Fruit fly (Drosophila melanogaster) whole organism, embryonic: ENCODE measurements around the gene ClC-a.

Experiments used
- B-H2 ChIP-seq: fragments of 200-800 bp; sonication (Bioruptor generic); optimal IDR thresholded peaks from 2 replicates; lab custom pipeline; 2018; ENCODE audit warnings: missing biosample characterization, mild to moderate bottlenecking, missing genetic modification characterization
- CG12236 ChIP-seq: fragments of 200-800 bp; sonication (Bioruptor generic); optimal IDR thresholded peaks from 2 replicates; lab custom pipeline; 2016; ENCODE audit warnings: missing biosample characterization, missing genetic modification characterization
- CG14014 ChIP-seq: fragments of 200-800 bp; sonication (Bioruptor generic); IDR thresholded peaks from 2 replicates; pipeline ENCODE4 v1.3.6; 2022; ENCODE audit warnings: missing biosample characterization, missing genetic modification characterization
- CG15514 ChIP-seq: fragments of 200-800 bp; sonication (Bioruptor generic); optimal IDR thresholded peaks from 3 replicates; lab custom pipeline; 2017; ENCODE audit warnings: missing biosample characterization, missing genetic modification characterization, mild to moderate bottlenecking, moderate library complexity, missing genetic modification reagents
- CG18262 ChIP-seq: fragments of 200-800 bp; optimal IDR thresholded peaks from 3 replicates; lab custom pipeline; 2019; ENCODE audit warnings: missing biosample characterization, mild to moderate bottlenecking, missing genetic modification characterization, moderate library complexity
- CG2120 ChIP-seq: fragments of 200-800 bp; sonication (Bioruptor generic); optimal IDR thresholded peaks from 3 replicates; lab custom pipeline; 2016; ENCODE audit warnings: missing biosample characterization, missing genetic modification characterization
- CG2889 ChIP-seq: fragments of 200-800 bp; sonication (Bioruptor generic); IDR thresholded peaks from 3 replicates; pipeline ENCODE4 v1.3.6; 2022; ENCODE audit warnings: missing biosample characterization, missing genetic modification characterization
- CG32772 ChIP-seq: fragments of 200-800 bp; sonication (Bioruptor generic); IDR thresholded peaks from 2 replicates; pipeline ENCODE4 v1.3.6; 2022; ENCODE audit warnings: missing biosample characterization, missing genetic modification characterization
- CG33213 ChIP-seq: fragments of 200-800 bp; sonication (Bioruptor generic); optimal IDR thresholded peaks from 3 replicates; lab custom pipeline; 2016; ENCODE audit warnings: missing biosample characterization, missing genetic modification characterization
- CG42726 ChIP-seq: fragments of 200-800 bp; sonication (Bioruptor generic); IDR thresholded peaks from 2 replicates; pipeline ENCODE4 v1.3.6; 2022; ENCODE audit warnings: missing biosample characterization, missing genetic modification characterization; ENCODE audit not compliant: partially characterized antibody
- CG6254 ChIP-seq: fragments of 200-800 bp; sonication (Bioruptor generic); optimal IDR thresholded peaks from 3 replicates; lab custom pipeline; 2017; ENCODE audit warnings: mild to moderate bottlenecking, missing biosample characterization, missing genetic modification reagents, missing genetic modification characterization
- CG6654 ChIP-seq: fragments of 200-800 bp; sonication (Bioruptor generic); optimal IDR thresholded peaks from 2 replicates; lab custom pipeline; 2017; ENCODE audit warnings: missing biosample characterization, mild to moderate bottlenecking, missing genetic modification characterization
- CG7928 ChIP-seq: fragments of 200-800 bp; sonication (Bioruptor generic); optimal IDR thresholded peaks from 2 replicates; lab custom pipeline; 2017; ENCODE audit warnings: missing biosample characterization, mild to moderate bottlenecking, missing genetic modification characterization
- CG8281 ChIP-seq: fragments of 200-800 bp; sonication (Bioruptor generic); optimal IDR thresholded peaks from 2 replicates; lab custom pipeline; 2018; ENCODE audit warnings: missing biosample characterization, mild to moderate bottlenecking, missing genetic modification characterization, moderate library complexity
- CG8388 ChIP-seq: fragments of 200-800 bp; sonication (Bioruptor generic); optimal IDR thresholded peaks from 2 replicates; lab custom pipeline; 2019; ENCODE audit warnings: missing biosample characterization, mild to moderate bottlenecking, missing genetic modification characterization, moderate library complexity
- CG8478 ChIP-seq: fragments of >200 bp; optimal IDR thresholded peaks from 2 replicates; lab custom pipeline; 2018
- CoRest ChIP-seq: fragments of 200-800 bp; sonication (Bioruptor generic); optimal IDR thresholded peaks from 3 replicates; lab custom pipeline; 2018; ENCODE audit warnings: missing biosample characterization, mild to moderate bottlenecking, missing genetic modification characterization, moderate library complexity
- Doc3 ChIP-seq: fragments of 200-800 bp; sonication (Bioruptor generic); IDR thresholded peaks from 3 replicates; pipeline ENCODE4 v1.3.6; 2022; ENCODE audit warnings: missing biosample characterization, missing genetic modification characterization; ENCODE audit not compliant: partially characterized antibody
- Hr3 ChIP-seq: fragments of 200-800 bp; sonication (Bioruptor generic); optimal IDR thresholded peaks from 3 replicates; lab custom pipeline; 2016; ENCODE audit warnings: missing biosample characterization, missing genetic modification characterization
- MBD-R2 ChIP-seq: fragments of 200-800 bp; sonication (Bioruptor generic); IDR thresholded peaks from 2 replicates; pipeline ENCODE4 v1.3.6; 2022; ENCODE audit warnings: missing biosample characterization, missing genetic modification characterization
- Myb ChIP-seq: fragments of 200-800 bp; sonication (Bioruptor generic); optimal IDR thresholded peaks from 2 replicates; lab custom pipeline; 2016; ENCODE audit warnings: missing biosample characterization, missing genetic modification characterization
- Rfx ChIP-seq: fragments of 200-800 bp; sonication (Bioruptor generic); IDR thresholded peaks from 2 replicates; pipeline ENCODE4 v1.3.6; 2022; ENCODE audit warnings: missing biosample characterization, missing genetic modification characterization
- Scr ChIP-seq: fragments of 200-800 bp; sonication (Bioruptor generic); IDR thresholded peaks from 2 replicates; pipeline ENCODE4 v1.3.6; 2022; ENCODE audit warnings: missing biosample characterization, missing genetic modification characterization; ENCODE audit not compliant: partially characterized antibody
- Sry-δ ChIP-seq: fragments of 200-800 bp; sonication (Bioruptor generic); optimal IDR thresholded peaks from 2 replicates; lab custom pipeline; 2016; ENCODE audit warnings: missing biosample characterization, missing genetic modification characterization
- Stat92E ChIP-seq, 3 experiments: fragments of >200 bp in 2 of 3; fragments of 200-800 bp in 1 of 3; sonication (Bioruptor generic) in 1 of 3; optimal IDR thresholded peaks; 2 replicates each; lab custom pipeline; 2017 to 2019; ENCODE audit warnings: missing biosample characterization in 3 of 3, missing genetic modification characterization in 3 of 3, mild to moderate bottlenecking in 1 of 3, moderate library complexity in 1 of 3
- ap ChIP-seq: fragments of 200-800 bp; sonication (Bioruptor generic); IDR thresholded peaks from 2 replicates; pipeline ENCODE4 v1.3.6; 2022; ENCODE audit warnings: missing biosample characterization, missing genetic modification characterization
- chm ChIP-seq: fragments of 200-800 bp; sonication (Bioruptor generic); IDR thresholded peaks from 2 replicates; pipeline ENCODE4 v1.3.6; 2022; ENCODE audit warnings: missing biosample characterization, missing genetic modification characterization
- ci ChIP-seq: fragments of 200-800 bp; sonication (Bioruptor generic); IDR thresholded peaks from 3 replicates; pipeline ENCODE4 v1.3.6; 2022; ENCODE audit warnings: missing biosample characterization, missing genetic modification characterization
- crp ChIP-seq, 2 experiments: fragments of 200-800 bp; sonication (Bioruptor generic); optimal IDR thresholded peaks; 2 replicates in 1 of 2; 3 replicates in 1 of 2; lab custom pipeline; 2017; ENCODE audit warnings: missing biosample characterization in 2 of 2, missing genetic modification characterization in 2 of 2, mild to moderate bottlenecking in 1 of 2, moderate library complexity in 1 of 2
- dmrt99B ChIP-seq: fragments of 200-800 bp; sonication (Bioruptor generic); optimal IDR thresholded peaks from 2 replicates; lab custom pipeline; 2018; ENCODE audit warnings: missing biosample characterization, mild to moderate bottlenecking, missing genetic modification characterization, moderate library complexity
- dpn ChIP-seq, 2 experiments: fragments of 200-800 bp; sonication (Bioruptor generic); optimal IDR thresholded peaks; 3 replicates each; lab custom pipeline; 2016; ENCODE audit warnings: missing biosample characterization in 2 of 2, missing genetic modification characterization in 2 of 2
- ftz-f1 ChIP-seq: fragments of 200-800 bp; sonication (Bioruptor generic); optimal IDR thresholded peaks from 2 replicates; lab custom pipeline; 2016; ENCODE audit warnings: missing biosample characterization, missing genetic modification characterization
- hbn ChIP-seq: fragments of 200-800 bp; sonication (Bioruptor generic); IDR thresholded peaks from 2 replicates; pipeline ENCODE4 v1.3.6; 2022; ENCODE audit warnings: missing biosample characterization, missing genetic modification characterization; ENCODE audit not compliant: partially characterized antibody
- knrl ChIP-seq: fragments of 200-800 bp; sonication (Bioruptor generic); IDR thresholded peaks from 3 replicates; pipeline ENCODE4 v1.3.6; 2022; ENCODE audit warnings: missing biosample characterization, missing genetic modification characterization; ENCODE audit not compliant: partially characterized antibody
- lbe ChIP-seq: fragments of 200-800 bp; sonication (Bioruptor generic); optimal IDR thresholded peaks from 2 replicates; lab custom pipeline; 2016; ENCODE audit warnings: missing biosample characterization, mild to moderate bottlenecking, missing genetic modification characterization
- lola ChIP-seq, 3 experiments: fragments of >200 bp in 2 of 3; fragments of 200-800 bp in 1 of 3; sonication (Bioruptor generic) in 1 of 3; optimal IDR thresholded peaks; 2 replicates each; lab custom pipeline; 2017 to 2019; ENCODE audit warnings: missing biosample characterization in 3 of 3, missing genetic modification characterization in 3 of 3, mild to moderate bottlenecking in 1 of 3, moderate library complexity in 1 of 3
- nmo ChIP-seq: fragments of 200-800 bp; sonication (Bioruptor generic); optimal IDR thresholded peaks from 2 replicates; lab custom pipeline; 2018; ENCODE audit warnings: missing biosample characterization, mild to moderate bottlenecking, missing genetic modification characterization, moderate library complexity
- otp ChIP-seq: fragments of 200-800 bp; sonication (Bioruptor generic); IDR thresholded peaks from 3 replicates; pipeline ENCODE4, ENCODE4 v1.3.6; 2022; ENCODE audit warnings: missing biosample characterization, missing genetic modification characterization
- pfk ChIP-seq: fragments of 200-800 bp; sonication (Bioruptor generic); optimal IDR thresholded peaks from 2 replicates; lab custom pipeline; 2018; ENCODE audit warnings: missing biosample characterization, mild to moderate bottlenecking, missing genetic modification characterization, moderate library complexity
- tna ChIP-seq: fragments of 200-800 bp; sonication (Bioruptor generic); IDR thresholded peaks from 2 replicates; pipeline ENCODE4 v1.3.6; 2022; ENCODE audit warnings: missing biosample characterization, missing genetic modification characterization; ENCODE audit not compliant: partially characterized antibody
- ttk ChIP-seq: fragments of 200-800 bp; sonication (Bioruptor generic); IDR thresholded peaks from 2 replicates; pipeline ENCODE4 v2.1.2; 2022; ENCODE audit warnings: missing biosample characterization, missing genetic modification characterization
- unc-4 ChIP-seq: fragments of 200-800 bp; sonication (Bioruptor generic); IDR thresholded peaks from 2 replicates; pipeline ENCODE4 v1.3.6; 2022; ENCODE audit warnings: missing biosample characterization, missing genetic modification characterization; ENCODE audit not compliant: partially characterized antibody
- vnd ChIP-seq: fragments of 200-800 bp; sonication (Bioruptor generic); IDR thresholded peaks from 3 replicates; pipeline ENCODE4 v1.3.6; 2022; ENCODE audit warnings: missing biosample characterization, missing genetic modification characterization; ENCODE audit not compliant: partially characterized antibody

The ClC-a gene

dm6 chr3R:11822266-11822665 is 9.3 kb upstream of the ClC-a start, which contains the start of gene Kyat (continued):
- peak; percentile 2 to 17 for TF ChIP-seq dpn (GFP tag; optimal IDR thresholded peaks at IDR 0.05; lab: Kevin White, UChicago)
- peak; percentile 98 for TF ChIP-seq Doc3 (GFP tag; lab: Robert Waterston, UW)
- TF ChIP-seq Stat92E (GFP tag; optimal IDR thresholded peaks at IDR 0.05; lab: Kevin White, UChicago): peak in 1 of 3 experiments; percentile 29
- TF ChIP-seq CoRest: peak; percentile 33
- peak in 1 of 2 experiments; percentile 55 for TF ChIP-seq crp (GFP tag; optimal IDR thresholded peaks at IDR 0.05; lab: Kevin White, UChicago)
- peak; percentile 92 for TF ChIP-seq CG7928 (GFP tag; lab: Kevin White, UChicago)
- peak; percentile 96 for TF ChIP-seq tna (GFP tag; lab: Robert Waterston, UW)
- peak; percentile 56 for TF ChIP-seq B-H2 (GFP tag; lab: Kevin White, UChicago)
- no peak for TF ChIP-seq CG8281 (tag; lab: Kevin White, UChicago)
- peak; percentile 99 for TF ChIP-seq hbn (GFP tag; lab: Robert Waterston, UW)
- TF ChIP-seq CG6254 (GFP tag; lab: Kevin White, UChicago): no peak
- TF ChIP-seq CG8478 (lab: Kevin White, UChicago): no peak
- no peak for TF ChIP-seq ap (GFP tag; lab: Robert Waterston, UW)
- no peak for TF ChIP-seq ttk
- no peak for TF ChIP-seq CG18262 (tag; lab: Kevin White, UChicago)
- TF ChIP-seq Rfx (GFP tag; lab: Robert Waterston, UW): peak; percentile 14; the same call in 1 of the 2 replicates
- TF ChIP-seq CG42726 (GFP tag; lab: Robert Waterston, UW): peak; percentile 96
- TF ChIP-seq Hr3 (GFP tag; lab: Kevin White, UChicago): peak; percentile 55
- TF ChIP-seq chm (GFP tag; lab: Robert Waterston, UW): no peak
- TF ChIP-seq pfk (GFP tag; lab: Kevin White, UChicago): no peak
- TF ChIP-seq nmo: peak; percentile 33
- no peak for TF ChIP-seq CG32772 (GFP tag; lab: Robert Waterston, UW)
- no peak for TF ChIP-seq CG2889 (GFP tag; lab: Robert Waterston, UW)
- peak; percentile 62 for TF ChIP-seq Myb (GFP tag; lab: Kevin White, UChicago)
- TF ChIP-seq CG12236: no peak
- peak; percentile 4 for TF ChIP-seq CG33213 (GFP tag; lab: Kevin White, UChicago)
- TF ChIP-seq lola (GFP tag; optimal IDR thresholded peaks at IDR 0.05; lab: Kevin White, UChicago): peak in 1 of 3 experiments; percentile 7
- peak; percentile 88 for TF ChIP-seq ftz-f1 (GFP tag; lab: Kevin White, UChicago)
- TF ChIP-seq otp (GFP tag; lab: Robert Waterston, UW): no peak
- peak; percentile 95 for TF ChIP-seq knrl (GFP tag; lab: Robert Waterston, UW)
- no peak for TF ChIP-seq dmrt99B (tag; lab: Kevin White, UChicago)
- peak; percentile 7 for TF ChIP-seq lbe (GFP tag; lab: Kevin White, UChicago)
- peak; percentile 98 for TF ChIP-seq unc-4 (GFP tag; lab: Robert Waterston, UW)
- peak; percentile 87 for TF ChIP-seq Sry-δ
- peak; percentile 96 for TF ChIP-seq vnd
- peak; percentile 12 for TF ChIP-seq CG2120 (GFP tag; lab: Kevin White, UChicago)
- peak; percentile 35 for TF ChIP-seq CG15514
- TF ChIP-seq CG14014: no peak
- TF ChIP-seq CG8388 (GFP tag; lab: Kevin White, UChicago): no peak
- peak; percentile 96 for TF ChIP-seq Scr (GFP tag; lab: Robert Waterston, UW)
- no peak for TF ChIP-seq CG6654 (GFP tag; lab: Kevin White, UChicago)
- TF ChIP-seq ci (GFP tag; lab: Robert Waterston, UW): no peak
- peak; percentile 67 for TF ChIP-seq MBD-R2 (GFP tag; lab: Robert Waterston, UW)
